Fruit fly (Drosophila melanogaster): ENCODE measurements around the gene Or85f.

DNA sequence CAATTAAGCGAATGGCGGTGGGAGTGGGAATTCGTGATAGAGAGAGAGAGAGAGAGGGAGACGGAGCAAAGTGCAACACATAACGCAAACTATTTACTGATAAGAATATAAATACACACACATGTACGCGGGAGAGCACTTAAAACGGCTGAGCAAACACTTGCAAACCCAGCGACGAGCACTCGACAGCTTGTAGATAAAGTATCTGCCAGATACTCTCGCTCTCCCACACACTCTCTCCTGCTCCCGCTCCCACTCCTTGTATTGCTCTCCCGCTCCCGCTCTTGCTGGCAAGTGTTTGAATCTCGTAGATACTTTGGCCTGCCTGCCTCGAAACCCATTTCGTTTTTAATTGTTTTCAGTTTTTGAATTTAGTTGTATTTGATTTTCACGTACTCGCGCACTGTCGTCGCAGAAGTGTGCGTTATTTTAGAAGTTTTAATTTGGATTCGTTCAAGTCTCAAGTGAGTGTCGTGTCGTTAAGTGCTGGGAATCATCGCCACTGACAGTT is 30.3 kb downstream of the Or85f start:
- TF ChIP-seq insv (optimal IDR thresholded peaks at IDR 0.05) (no peak), ttk (optimal IDR thresholded peaks at IDR 0.05) (no peak), psq (optimal IDR thresholded peaks at IDR 0.05) (no peak)
